Worm (Caenorhabditis elegans) whole organism, L4 larva: ENCODE data around the gene C44B9.3.

ENCODE experiments used
- lin-13 ChIP-seq: fragments of 150-350 bp; optimal IDR thresholded peaks from 2 replicates; lab custom pipeline; 2014; ENCODE audit warnings: missing biosample characterization, missing genetic modification reagents, missing genetic modification characterization
- mes-2 ChIP-seq: sonication (generic microtip); optimal IDR thresholded peaks from 2 replicates; lab custom pipeline; 2016; ENCODE audit warnings: missing genotype, mild to moderate bottlenecking, missing genetic modification characterization, missing compliant biosample characterization; ENCODE audit not compliant: poor library complexity, severe bottlenecking
- set-16 ChIP-seq: fragments of 200-800 bp; sonication (Bioruptor generic); IDR thresholded peaks from 2 replicates; pipeline ENCODE4 v1.3.6; 2022; ENCODE audit warnings: missing genetic modification reagents, missing genetic modification characterization, missing compliant biosample characterization
- snpc-4 ChIP-seq: fragments of 150-350 bp; optimal IDR thresholded peaks from 2 replicates; lab custom pipeline; 2014; ENCODE audit warnings: missing biosample characterization, missing genetic modification characterization
- unc-39 ChIP-seq: sonication (generic microtip); optimal IDR thresholded peaks from 2 replicates; lab custom pipeline; 2017; ENCODE audit warnings: missing biosample characterization, missing genetic modification characterization
- ztf-11 ChIP-seq: fragments of 150-350 bp; optimal IDR thresholded peaks from 2 replicates; lab custom pipeline; 2014; ENCODE audit warnings: missing biosample characterization, missing genetic modification characterization

ce11 chrIII:10906325-10906724, 26.3 kb upstream of the C44B9.3 start:
- TF ChIP-seq ztf-11 (tag; lab: Kevin White, UChicago) (no peak), lin-13 (GFP tag; lab: Kevin White, UChicago) (no peak), mes-2 (tag; lab: Kevin White, UChicago) (no peak), set-16 (GFP tag; lab: Robert Waterston, UW) (no peak), snpc-4 (tag; lab: Kevin White, UChicago) (no peak), unc-39 (tag; lab: Kevin White, UChicago) (no peak)
